Fruit fly (Drosophila melanogaster) whole organism, embryonic: Measurements from ENCODE around the gene CG4991.

Source experiments
- Abd-B ChIP-seq: fragments of 200-800 bp; sonication (Bioruptor generic); optimal IDR thresholded peaks from 2 replicates; lab custom pipeline; 2018; ENCODE audit warnings: missing biosample characterization, mild to moderate bottlenecking, missing genetic modification characterization, moderate library complexity
- CG10274 ChIP-seq: fragments of 200-800 bp; sonication (Bioruptor generic); optimal IDR thresholded peaks from 3 replicates; lab custom pipeline; 2017; ENCODE audit warnings: missing biosample characterization, mild to moderate bottlenecking, missing genetic modification characterization
- CG10654 ChIP-seq: fragments of 200-800 bp; sonication (Bioruptor generic); optimal IDR thresholded peaks from 2 replicates; lab custom pipeline; 2016; ENCODE audit warnings: missing biosample characterization, missing genetic modification characterization
- CG11085 ChIP-seq: fragments of 200-800 bp; sonication (Bioruptor generic); IDR thresholded peaks from 2 replicates; pipeline ENCODE4 v1.3.6; 2022; ENCODE audit warnings: missing biosample characterization, missing genetic modification characterization
- CG11504 ChIP-seq: fragments of 200-800 bp; sonication (Bioruptor generic); optimal IDR thresholded peaks from 3 replicates; lab custom pipeline; 2019; ENCODE audit warnings: missing biosample characterization, mild to moderate bottlenecking, missing genetic modification characterization, moderate library complexity
- CG12236 ChIP-seq: fragments of 200-800 bp; sonication (Bioruptor generic); optimal IDR thresholded peaks from 2 replicates; lab custom pipeline; 2016; ENCODE audit warnings: missing biosample characterization, missing genetic modification characterization
- CG14050 ChIP-seq: fragments of 200-800 bp; sonication (Bioruptor generic); IDR thresholded peaks from 3 replicates; pipeline ENCODE4 v1.3.6; 2022; ENCODE audit warnings: missing biosample characterization, missing genetic modification characterization
- CG14860 ChIP-seq: fragments of 200-800 bp; sonication (Bioruptor generic); IDR thresholded peaks from 3 replicates; pipeline ENCODE4 v1.3.6; 2022; ENCODE audit warnings: missing biosample characterization, missing genetic modification characterization; ENCODE audit not compliant: partially characterized antibody
- CG15073 ChIP-seq: fragments of 200-800 bp; sonication (Bioruptor generic); optimal IDR thresholded peaks from 2 replicates; lab custom pipeline; 2016; ENCODE audit warnings: missing biosample characterization, missing genetic modification characterization
- CG18764 ChIP-seq: fragments of 200-800 bp; sonication (Bioruptor generic); optimal IDR thresholded peaks from 3 replicates; lab custom pipeline; 2016; ENCODE audit warnings: missing biosample characterization, missing genetic modification characterization
- CG3847 ChIP-seq: fragments of 200-800 bp; sonication (Bioruptor generic); IDR thresholded peaks from 2 replicates; pipeline ENCODE4 v1.3.6; 2022; ENCODE audit warnings: missing biosample characterization, missing genetic modification characterization
- CG5953 ChIP-seq: fragments of 200-800 bp; sonication (Bioruptor generic); IDR thresholded peaks from 2 replicates; pipeline ENCODE4 v1.3.6; 2022; ENCODE audit warnings: missing biosample characterization, missing genetic modification characterization
- CG6689 ChIP-seq: fragments of 200-800 bp; sonication (Bioruptor generic); IDR thresholded peaks from 2 replicates; pipeline ENCODE4 v1.3.6; 2022; ENCODE audit warnings: missing biosample characterization, missing genetic modification characterization
- CG6765 ChIP-seq: fragments of 200-800 bp; sonication (Bioruptor generic); optimal IDR thresholded peaks from 3 replicates; lab custom pipeline; 2017; ENCODE audit warnings: missing biosample characterization, mild to moderate bottlenecking, missing genetic modification characterization
- CG7987 ChIP-seq: fragments of 200-800 bp; sonication (Bioruptor generic); optimal IDR thresholded peaks from 2 replicates; lab custom pipeline; 2018; ENCODE audit warnings: missing biosample characterization, mild to moderate bottlenecking, missing genetic modification characterization, moderate library complexity
- CG8388 ChIP-seq: fragments of 200-800 bp; sonication (Bioruptor generic); optimal IDR thresholded peaks from 2 replicates; lab custom pipeline; 2019; ENCODE audit warnings: missing biosample characterization, mild to moderate bottlenecking, missing genetic modification characterization, moderate library complexity
- CG8924 ChIP-seq: fragments of 200-800 bp; optimal IDR thresholded peaks from 3 replicates; lab custom pipeline; 2019; ENCODE audit warnings: missing biosample characterization, mild to moderate bottlenecking, missing genetic modification characterization, moderate library complexity
- Dip2 ChIP-seq: fragments of 200-800 bp; sonication (Bioruptor generic); IDR thresholded peaks from 2 replicates; pipeline ENCODE4 v1.3.6; 2022; ENCODE audit warnings: missing biosample characterization, missing genetic modification characterization
- Dip3 ChIP-seq: fragments of 200-800 bp; sonication (Bioruptor generic); optimal IDR thresholded peaks from 3 replicates; lab custom pipeline; 2016; ENCODE audit warnings: missing biosample characterization, missing genetic modification characterization
- Doc3 ChIP-seq: fragments of 200-800 bp; sonication (Bioruptor generic); IDR thresholded peaks from 3 replicates; pipeline ENCODE4 v1.3.6; 2022; ENCODE audit warnings: missing biosample characterization, missing genetic modification characterization; ENCODE audit not compliant: partially characterized antibody
- Elba2 ChIP-seq: fragments of 200-800 bp; sonication (Bioruptor generic); optimal IDR thresholded peaks from 3 replicates; lab custom pipeline; 2016; ENCODE audit warnings: missing biosample characterization, missing genetic modification characterization
- GATAe ChIP-seq: fragments of 200-800 bp; sonication (Bioruptor generic); conservative IDR thresholded peaks from 2 replicates; pipeline ENCODE4 v1.3.6; 2022; ENCODE audit warnings: missing biosample characterization, missing genetic modification characterization
- Hr3 ChIP-seq: fragments of 200-800 bp; sonication (Bioruptor generic); optimal IDR thresholded peaks from 3 replicates; lab custom pipeline; 2016; ENCODE audit warnings: missing biosample characterization, missing genetic modification characterization
- Hr39 ChIP-seq: fragments of >200 bp; optimal IDR thresholded peaks from 2 replicates; lab custom pipeline; 2017
- Mes4 ChIP-seq: fragments of 200-800 bp; sonication (Bioruptor generic); optimal IDR thresholded peaks from 2 replicates; lab custom pipeline; 2016; ENCODE audit warnings: missing biosample characterization, missing genetic modification characterization
- NC2α ChIP-seq: fragments of 200-800 bp; sonication (Bioruptor generic); optimal IDR thresholded peaks from 2 replicates; lab custom pipeline; 2016; ENCODE audit warnings: missing biosample characterization, missing genetic modification characterization
- Opbp ChIP-seq: fragments of 200-800 bp; sonication (Bioruptor generic); IDR thresholded peaks from 3 replicates; pipeline ENCODE4 v1.3.6; 2022; ENCODE audit warnings: missing biosample characterization, missing genetic modification characterization; ENCODE audit not compliant: partially characterized antibody
- Rfx ChIP-seq: fragments of 200-800 bp; sonication (Bioruptor generic); IDR thresholded peaks from 2 replicates; pipeline ENCODE4 v1.3.6; 2022; ENCODE audit warnings: missing biosample characterization, missing genetic modification characterization
- Six4 ChIP-seq: fragments of 200-800 bp; sonication (Bioruptor generic); optimal IDR thresholded peaks from 2 replicates; lab custom pipeline; 2016; ENCODE audit warnings: missing biosample characterization, missing genetic modification characterization
- Trl ChIP-seq, 3 experiments: fragments of >200 bp in 2 of 3; fragments of 200-800 bp in 1 of 3; sonication (Bioruptor generic) in 1 of 3; optimal IDR thresholded peaks; 2 replicates in 1 of 3; 3 replicates in 2 of 3; lab custom pipeline; 2016 to 2017; ENCODE audit warnings: missing biosample characterization in 1 of 3, missing genetic modification characterization in 1 of 3
- Vsx1 ChIP-seq: fragments of 200-800 bp; sonication (Bioruptor generic); optimal IDR thresholded peaks from 2 replicates; lab custom pipeline; 2017; ENCODE audit warnings: missing biosample characterization, mild to moderate bottlenecking, missing genetic modification characterization, missing genetic modification reagents
- Xrp1 ChIP-seq: fragments of 200-800 bp; sonication (Bioruptor generic); IDR thresholded peaks from 2 replicates; pipeline ENCODE4 v1.3.6; 2022; ENCODE audit warnings: missing biosample characterization, missing genetic modification characterization
- cg ChIP-seq: fragments of 200-800 bp; sonication (Bioruptor generic); optimal IDR thresholded peaks from 3 replicates; lab custom pipeline; 2019; ENCODE audit warnings: missing biosample characterization, mild to moderate bottlenecking, missing genetic modification characterization, moderate library complexity
- dimm ChIP-seq: fragments of 200-800 bp; sonication (Bioruptor generic); IDR thresholded peaks from 2 replicates; pipeline ENCODE4 v1.3.6; 2022; ENCODE audit warnings: missing biosample characterization, missing genetic modification characterization
- dpn ChIP-seq, 2 experiments: fragments of 200-800 bp; sonication (Bioruptor generic); optimal IDR thresholded peaks; 3 replicates each; lab custom pipeline; 2016; ENCODE audit warnings: missing biosample characterization in 2 of 2, missing genetic modification characterization in 2 of 2
- fd64A ChIP-seq: fragments of 200-800 bp; sonication (Bioruptor generic); optimal IDR thresholded peaks from 3 replicates; lab custom pipeline; 2018; ENCODE audit warnings: missing biosample characterization, mild to moderate bottlenecking, missing genetic modification characterization
- fru ChIP-seq: fragments of >200 bp; optimal IDR thresholded peaks from 2 replicates; lab custom pipeline; 2017
- ftz-f1 ChIP-seq: fragments of 200-800 bp; sonication (Bioruptor generic); optimal IDR thresholded peaks from 2 replicates; lab custom pipeline; 2016; ENCODE audit warnings: missing biosample characterization, missing genetic modification characterization
- gsb-n ChIP-seq: fragments of 200-800 bp; sonication (Bioruptor generic); optimal IDR thresholded peaks from 3 replicates; lab custom pipeline; 2018; ENCODE audit warnings: missing biosample characterization, mild to moderate bottlenecking, missing genetic modification characterization
- hth ChIP-seq: fragments of >200 bp; optimal IDR thresholded peaks from 2 replicates; lab custom pipeline; 2017; ENCODE audit warnings: inconsistent platforms
- inv ChIP-seq: fragments of 200-800 bp; sonication (Bioruptor generic); IDR thresholded peaks from 2 replicates; pipeline ENCODE4 v1.3.6; 2022; ENCODE audit warnings: missing biosample characterization, missing genetic modification characterization; ENCODE audit not compliant: partially characterized antibody
- lola ChIP-seq, 3 experiments: fragments of >200 bp in 2 of 3; fragments of 200-800 bp in 1 of 3; sonication (Bioruptor generic) in 1 of 3; optimal IDR thresholded peaks; 2 replicates each; lab custom pipeline; 2017 to 2019; ENCODE audit warnings: missing biosample characterization in 3 of 3, missing genetic modification characterization in 3 of 3, mild to moderate bottlenecking in 1 of 3, moderate library complexity in 1 of 3
- nerfin-2 ChIP-seq: fragments of 200-800 bp; sonication (Bioruptor generic); IDR thresholded peaks from 2 replicates; pipeline ENCODE4 v1.3.6; 2022; ENCODE audit warnings: missing biosample characterization, missing genetic modification characterization; ENCODE audit not compliant: partially characterized antibody
- ranshi ChIP-seq: fragments of 200-800 bp; sonication (Bioruptor generic); IDR thresholded peaks from 2 replicates; pipeline ENCODE4 v1.3.6; 2022; ENCODE audit warnings: missing biosample characterization, missing genetic modification characterization
- rib ChIP-seq: fragments of 200-800 bp; sonication (Bioruptor generic); IDR thresholded peaks from 2 replicates; pipeline ENCODE4 v1.3.6; 2022; ENCODE audit warnings: missing biosample characterization, missing genetic modification characterization
- run ChIP-seq: fragments of 200-800 bp; sonication (Bioruptor generic); optimal IDR thresholded peaks from 3 replicates; lab custom pipeline; 2018; ENCODE audit warnings: missing biosample characterization, mild to moderate bottlenecking, missing genetic modification characterization
- shn ChIP-seq: fragments of 200-800 bp; sonication (Bioruptor generic); optimal IDR thresholded peaks from 3 replicates; lab custom pipeline; 2016; ENCODE audit warnings: missing biosample characterization, missing genetic modification characterization
- sqz ChIP-seq: fragments of 200-800 bp; sonication (Bioruptor generic); optimal IDR thresholded peaks from 3 replicates; lab custom pipeline; 2018; ENCODE audit warnings: missing biosample characterization, mild to moderate bottlenecking, missing genetic modification characterization
- stc ChIP-seq: fragments of 200-800 bp; sonication (Bioruptor generic); IDR thresholded peaks from 2 replicates; pipeline ENCODE4 v1.3.6; 2022; ENCODE audit warnings: missing biosample characterization, missing genetic modification characterization
- zfh2 ChIP-seq: fragments of 200-800 bp; sonication (Bioruptor generic); optimal IDR thresholded peaks from 2 replicates; lab custom pipeline; 2016; ENCODE audit warnings: missing biosample characterization, missing genetic modification characterization

CG4991 gene

DNA sequence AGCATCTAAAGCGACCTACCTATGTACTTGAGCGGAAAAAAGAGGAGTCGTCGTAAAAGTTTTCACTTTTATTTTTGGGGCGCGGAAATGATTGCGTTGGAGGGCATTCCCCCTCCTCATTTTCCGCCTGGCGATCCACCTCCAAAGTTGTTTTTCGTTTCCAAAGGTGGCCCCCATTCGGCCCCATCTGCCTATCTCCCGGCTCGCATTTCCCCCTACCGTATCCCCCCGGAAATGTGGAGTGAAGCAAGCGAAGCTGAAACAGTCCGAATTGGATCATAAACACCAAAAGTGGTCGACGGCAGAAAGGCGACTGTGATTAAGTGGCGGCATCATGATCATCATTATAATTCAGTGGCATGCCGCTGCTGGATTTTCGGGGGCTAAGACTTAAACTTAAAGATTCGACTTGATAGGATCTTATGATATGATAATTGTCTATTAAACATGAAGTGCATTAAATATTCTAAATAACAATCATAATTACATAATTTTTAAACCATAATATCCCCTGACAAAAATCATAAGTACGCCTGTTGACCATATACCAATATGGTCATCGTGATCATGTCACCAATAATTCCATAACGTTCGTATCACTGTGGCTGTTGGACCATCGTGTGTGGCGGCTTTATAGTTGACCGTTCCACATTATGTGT lies 32.0 kb downstream of the CG4991 start (continued):
- peak; percentile 40 for TF ChIP-seq run (tag; lab: Kevin White, UChicago)
- TF ChIP-seq dimm (GFP tag; lab: Robert Waterston, UW), result peak; percentile 50; the same call in 1 of the 2 replicates
- peak; percentile 73; the same call in 2 of the 3 replicates for TF ChIP-seq CG14050 (GFP tag; lab: Robert Waterston, UW)
- TF ChIP-seq Trl (optimal IDR thresholded peaks at IDR 0.05; lab: Kevin White, UChicago), result no peak
- peak; percentile 10 for TF ChIP-seq Trl (GFP tag; optimal IDR thresholded peaks at IDR 0.05; lab: Kevin White, UChicago)
- peak; percentile 65 for TF ChIP-seq stc (GFP tag; lab: Robert Waterston, UW)
- TF ChIP-seq rib (GFP tag; lab: Robert Waterston, UW), result no peak
- no peak for TF ChIP-seq nerfin-2 (GFP tag; lab: Robert Waterston, UW)
- no peak for TF ChIP-seq cg (GFP tag; lab: Kevin White, UChicago)
- no peak; the same call in 1 of the 2 replicates for TF ChIP-seq GATAe (GFP tag; lab: Robert Waterston, UW)
- TF ChIP-seq sqz (GFP tag; lab: Kevin White, UChicago), result no peak
- peak; percentile 51 for TF ChIP-seq Abd-B
- no peak for TF ChIP-seq fru (lab: Kevin White, UChicago)
- no peak for TF ChIP-seq Doc3 (GFP tag; lab: Robert Waterston, UW)
- TF ChIP-seq NC2α, result no peak
- TF ChIP-seq gsb-n, result peak; percentile 62
- TF ChIP-seq Vsx1 (GFP tag; lab: Kevin White, UChicago), result no peak
- no peak for TF ChIP-seq CG12236
- peak; percentile 76 for TF ChIP-seq Hr3
- peak; percentile 76 for TF ChIP-seq ranshi
- TF ChIP-seq CG6689 (GFP tag; lab: Robert Waterston, UW), result peak; percentile 70; the same call in 1 of the 2 replicates
- TF ChIP-seq inv (GFP tag; lab: Robert Waterston, UW), result no peak
- TF ChIP-seq fd64A (GFP tag; lab: Kevin White, UChicago), result peak; percentile 43
- peak; percentile 20 for TF ChIP-seq Dip3
- peak in 1 of 3 experiments; percentile 49 for TF ChIP-seq lola (GFP tag; optimal IDR thresholded peaks at IDR 0.05; lab: Kevin White, UChicago)
- TF ChIP-seq CG18764 (GFP tag; lab: Kevin White, UChicago), result peak; percentile 17
- peak; percentile 85 for TF ChIP-seq Rfx (GFP tag; lab: Robert Waterston, UW)
- TF ChIP-seq CG3847, result peak; percentile 71
- TF ChIP-seq Mes4, result peak; percentile 2
- TF ChIP-seq CG8924, result peak; percentile 79
- peak; percentile 54 to 81 for TF ChIP-seq dpn (GFP tag; optimal IDR thresholded peaks at IDR 0.05; lab: Kevin White, UChicago)
- TF ChIP-seq Xrp1 (GFP tag; lab: Robert Waterston, UW), result peak; percentile 79
- TF ChIP-seq CG6765, result peak; percentile 22
- TF ChIP-seq Hr39 (lab: Kevin White, UChicago), result no peak
- TF ChIP-seq CG5953, result peak; percentile 54; the same call in 1 of the 2 replicates
- no peak for TF ChIP-seq CG14860 (GFP tag; lab: Robert Waterston, UW)
- TF ChIP-seq CG10274 (GFP tag; lab: Kevin White, UChicago), result peak; percentile 11
- no peak for TF ChIP-seq Opbp (GFP tag; lab: Robert Waterston, UW)
- TF ChIP-seq CG7987 (GFP tag; lab: Kevin White, UChicago), result peak; percentile 2
- TF ChIP-seq hth, result no peak
- peak; percentile 56 for TF ChIP-seq CG8388 (GFP tag; lab: Kevin White, UChicago)
- 0 out of 2 replicates have a peak, but pooled peaks have one; percentile 11 for TF ChIP-seq Dip2 (GFP tag; lab: Robert Waterston, UW)
- 0 out of 2 replicates have a peak, but pooled peaks have one; percentile 37 for TF ChIP-seq CG11085 (GFP tag; lab: Robert Waterston, UW)
- no peak for TF ChIP-seq CG15073 (GFP tag; lab: Kevin White, UChicago)
- peak; percentile 13 for TF ChIP-seq zfh2 (GFP tag; lab: Kevin White, UChicago)
- TF ChIP-seq CG11504 (tag; lab: Kevin White, UChicago), result peak; percentile 86
- TF ChIP-seq ftz-f1 (GFP tag; lab: Kevin White, UChicago), result no peak
- TF ChIP-seq Six4 (GFP tag; lab: Kevin White, UChicago), result peak; percentile 46
- peak; percentile 45 for TF ChIP-seq shn (GFP tag; lab: Kevin White, UChicago)
- no peak for TF ChIP-seq Elba2
- peak; percentile 27 for TF ChIP-seq CG10654 (GFP tag; lab: Kevin White, UChicago)
